Fruit fly (Drosophila melanogaster): ENCODE results near the gene MagR.

Gene MagR

dm6 chrX:15761298-15761640 lies 27.2 kb downstream of the MagR start (continued):
- TF ChIP-seq Scr (GFP tag; IDR thresholded peaks at IDR 0.05; ENCODE audit: partially characterized antibody): peak; percentile 32; the same call in 1 of the 2 replicates

dm6 chrX:15762723-15763122 lies 28.7 kb downstream of the MagR start, which contains the start of gene Polr3A:
Gene Polr3A (plus strand): TSS chrX:15762956.
- TF ChIP-seq CG34422 (GFP tag; IDR thresholded peaks at IDR 0.05): peak; percentile 36; the same call in 1 of the 3 replicates
- TF ChIP-seq Camta (GFP tag; optimal IDR thresholded peaks at IDR 0.05): no peak
- TF ChIP-seq CG7987 (GFP tag; optimal IDR thresholded peaks at IDR 0.05): no peak
- TF ChIP-seq p53 (GFP tag; optimal IDR thresholded peaks at IDR 0.05): no peak
- TF ChIP-seq Elba2 (GFP tag; optimal IDR thresholded peaks at IDR 0.05): peak; percentile 96
- TF ChIP-seq CG14667 (GFP tag; IDR thresholded peaks at IDR 0.05): no peak
- TF ChIP-seq sr (GFP tag; IDR thresholded peaks at IDR 0.05): no peak
- no peak for TF ChIP-seq sens-2 (GFP tag; IDR thresholded peaks at IDR 0.05)
- TF ChIP-seq Drgx (GFP tag; IDR thresholded peaks at IDR 0.05): no peak
- no peak for TF ChIP-seq lbe (GFP tag; optimal IDR thresholded peaks at IDR 0.05)
- no peak for TF ChIP-seq CG13775 (GFP tag; optimal IDR thresholded peaks at IDR 0.05)
- TF ChIP-seq esg (GFP tag; conservative IDR thresholded peaks at IDR 0.05): no peak
- no peak for TF ChIP-seq sna (GFP tag; IDR thresholded peaks at IDR 0.05; ENCODE audit: partially characterized antibody)
- TF ChIP-seq CG7357 (GFP tag; IDR thresholded peaks at IDR 0.05): no peak
- 0 out of 2 replicates have a peak, but pooled peaks have one; percentile 39 for TF ChIP-seq tna (GFP tag; IDR thresholded peaks at IDR 0.05; ENCODE audit: partially characterized antibody)
- TF ChIP-seq ttk (GFP tag; IDR thresholded peaks at IDR 0.05): no peak
- TF ChIP-seq tgo (GFP tag; IDR thresholded peaks at IDR 0.05): no peak
- no peak for TF ChIP-seq Neu2 (GFP tag; optimal IDR thresholded peaks at IDR 0.05; ENCODE audit: borderline replicate concordance)
- no peak for TF ChIP-seq gem (tag; optimal IDR thresholded peaks at IDR 0.05)
- TF ChIP-seq CG16779 (GFP tag; IDR thresholded peaks at IDR 0.05): no peak
- no peak for TF ChIP-seq slbo (GFP tag; IDR thresholded peaks at IDR 0.05)
- no peak for TF ChIP-seq CG6765 (GFP tag; optimal IDR thresholded peaks at IDR 0.05)
- peak; percentile 62 for TF ChIP-seq Scr (GFP tag; IDR thresholded peaks at IDR 0.05; ENCODE audit: partially characterized antibody)
- TF ChIP-seq CG10267 (tag; optimal IDR thresholded peaks at IDR 0.05): peak; percentile 5
- TF ChIP-seq CG3995 (GFP tag; optimal IDR thresholded peaks at IDR 0.05): peak; percentile 4
- TF ChIP-seq Doc3 (GFP tag; IDR thresholded peaks at IDR 0.05; ENCODE audit: partially characterized antibody): 0 out of 3 replicates have a peak, but pooled peaks have one; percentile 38
- TF ChIP-seq ase (GFP tag; IDR thresholded peaks at IDR 0.05): no peak
- no peak for TF ChIP-seq bowl (GFP tag; IDR thresholded peaks at IDR 0.05)
- TF ChIP-seq CG2120 (GFP tag; optimal IDR thresholded peaks at IDR 0.05): no peak
- peak; percentile 42; the same call in 1 of the 3 replicates for TF ChIP-seq CG14860 (GFP tag; IDR thresholded peaks at IDR 0.05; ENCODE audit: partially characterized antibody)
- TF ChIP-seq Taf1 (GFP tag; IDR thresholded peaks at IDR 0.05): no peak
- no peak for TF ChIP-seq Hr51 (GFP tag; optimal IDR thresholded peaks at IDR 0.05)
- no peak for TF ChIP-seq repo (GFP tag; optimal IDR thresholded peaks at IDR 0.05)
- TF ChIP-seq CG1602 (GFP tag; optimal IDR thresholded peaks at IDR 0.05): no peak
- TF ChIP-seq Max (GFP tag; optimal IDR thresholded peaks at IDR 0.05): no peak
- TF ChIP-seq hbn (GFP tag; IDR thresholded peaks at IDR 0.05; ENCODE audit: partially characterized antibody): peak; percentile 41
- TF ChIP-seq sisA (GFP tag; IDR thresholded peaks at IDR 0.05): no peak
- no peak for TF ChIP-seq CG1529 (GFP tag; optimal IDR thresholded peaks at IDR 0.05)
- TF ChIP-seq Fer2 (tag; optimal IDR thresholded peaks at IDR 0.05): no peak
- TF ChIP-seq cas (GFP tag; IDR thresholded peaks at IDR 0.05): no peak
- no peak for TF ChIP-seq fu2 (GFP tag; optimal IDR thresholded peaks at IDR 0.05)
- TF ChIP-seq grau (tag; optimal IDR thresholded peaks at IDR 0.05): no peak
- peak; percentile 67 for TF ChIP-seq gfzf (GFP tag; optimal IDR thresholded peaks at IDR 0.05)
- no peak for TF ChIP-seq odd (GFP tag; optimal IDR thresholded peaks at IDR 0.05)
- no peak for TF ChIP-seq CG6272 (GFP tag; IDR thresholded peaks at IDR 0.05)
- TF ChIP-seq Med (GFP tag): peak; percentile 18
- TF ChIP-seq her (GFP tag; optimal IDR thresholded peaks at IDR 0.05): no peak
- no peak for TF ChIP-seq grn (GFP tag; optimal IDR thresholded peaks at IDR 0.05)
- TF ChIP-seq prd (optimal IDR thresholded peaks at IDR 0.05): no peak
- no peak for TF ChIP-seq prd (GFP tag; IDR thresholded peaks at IDR 0.05)

All from whole organism, embryonic.